Fruit fly (Drosophila melanogaster) whole organism, adult: Measurements from ENCODE around the gene CG2267.

ENCODE experiments used
- CG1620 ChIP-seq: fragments of 200-800 bp; sonication (Bioruptor generic); optimal IDR thresholded peaks from 2 replicates; lab custom pipeline; 2016; ENCODE audit warnings: missing biosample characterization, missing genetic modification characterization
- CG33017 ChIP-seq: fragments of 200-800 bp; sonication (Bioruptor generic); optimal IDR thresholded peaks from 2 replicates; lab custom pipeline; 2018; ENCODE audit warnings: missing biosample characterization, mild to moderate bottlenecking, missing genetic modification characterization, moderate library complexity
- CG5204 ChIP-seq: fragments of 200-800 bp; sonication (Bioruptor generic); optimal IDR thresholded peaks from 2 replicates; lab custom pipeline; 2016; ENCODE audit warnings: missing biosample characterization, missing genetic modification characterization
- CG7045 ChIP-seq: fragments of 200-800 bp; sonication (Bioruptor generic); optimal IDR thresholded peaks from 2 replicates; lab custom pipeline; 2017; ENCODE audit warnings: missing biosample characterization, mild to moderate bottlenecking, missing genetic modification characterization
- CG7101 ChIP-seq: fragments of 200-800 bp; sonication (Bioruptor generic); optimal IDR thresholded peaks from 2 replicates; lab custom pipeline; 2018; ENCODE audit warnings: missing biosample characterization, mild to moderate bottlenecking, missing genetic modification characterization, moderate library complexity
- Crg-1 ChIP-seq: fragments of 200-800 bp; sonication (Bioruptor generic); optimal IDR thresholded peaks from 2 replicates; lab custom pipeline; 2016; ENCODE audit warnings: missing biosample characterization, missing genetic modification characterization
- Mnt ChIP-seq: fragments of 200-800 bp; sonication (Bioruptor generic); optimal IDR thresholded peaks from 2 replicates; lab custom pipeline; 2016; ENCODE audit warnings: missing biosample characterization, mild to moderate bottlenecking, missing genetic modification characterization
- ovo ChIP-seq: fragments of 200-800 bp; sonication (Bioruptor generic); optimal IDR thresholded peaks from 2 replicates; lab custom pipeline; 2016; ENCODE audit warnings: missing biosample characterization, missing genetic modification characterization
- pad ChIP-seq: fragments of 200-800 bp; sonication (Bioruptor generic); optimal IDR thresholded peaks from 3 replicates; lab custom pipeline; 2017; ENCODE audit warnings: missing biosample characterization, missing genetic modification characterization, mild to moderate bottlenecking, moderate library complexity, missing genetic modification reagents
- tj ChIP-seq: fragments of 200-800 bp; sonication (Bioruptor generic); optimal IDR thresholded peaks from 3 replicates; lab custom pipeline; 2017; ENCODE audit warnings: missing biosample characterization, mild to moderate bottlenecking, missing genetic modification characterization, moderate library complexity
- toe ChIP-seq: fragments of 200-800 bp; sonication (Bioruptor generic); optimal IDR thresholded peaks from 2 replicates; lab custom pipeline; 2016; ENCODE audit warnings: missing biosample characterization, missing genetic modification characterization

- TF ChIP-seq CG7101 (no peak), CG1620 (GFP tag; lab: Kevin White, UChicago) (no peak), pad (no peak), ovo (GFP tag; lab: Kevin White, UChicago) (no peak), toe (GFP tag; lab: Kevin White, UChicago) (no peak), CG33017 (no peak), CG5204 (no peak), tj (GFP tag; lab: Kevin White, UChicago) (no peak), Crg-1 (no peak), Mnt (GFP tag; lab: Kevin White, UChicago) (no peak), CG7045 (GFP tag; lab: Kevin White, UChicago) (no peak)
Observed at dm6 chr3R:30590237-30590636, 38.6 kb downstream of the CG2267 start.
